6 worm cellular contexts compared by ENCODE assay signal in genomic region chrV:5596391-5597030, ce11.
TF ChIP-seq lines count a peak whose summit lies in the region.

zhit-1 (minus strand) TSS chrV:5596551.

TF ChIP-seq in whole organism, L1 larva, 84 proteins besides CTCF, POLR2A, EP300 and RAD21 (continues in another document):
- no peak for TF ChIP-seq ceh-88 (GFP tag; IDR thresholded peaks at IDR 0.05; lab: Robert Waterston, UW)
- no peak for TF ChIP-seq pag-3 (tag; optimal IDR thresholded peaks at IDR 0.05; lab: Kevin White, UChicago; ENCODE audit: borderline replicate concordance, insufficient read depth)
- peak; percentile 94 to 97 for TF ChIP-seq lin-35 (GFP tag; optimal IDR thresholded peaks at IDR 0.05; lab: Kevin White, UChicago)
- TF ChIP-seq elt-2 (tag; optimal IDR thresholded peaks at IDR 0.05; lab: Kevin White, UChicago): no peak
- TF ChIP-seq pax-3 (tag; optimal IDR thresholded peaks at IDR 0.05; lab: Kevin White, UChicago): no peak
- TF ChIP-seq ces-1 (GFP tag; optimal IDR thresholded peaks at IDR 0.05; lab: Kevin White, UChicago): no peak
- no peak for TF ChIP-seq mdl-1 (tag; optimal IDR thresholded peaks at IDR 0.05; lab: Kevin White, UChicago)
- TF ChIP-seq isw-1 (GFP tag; IDR thresholded peaks at IDR 0.05; lab: Robert Waterston, UW): peak; percentile 29; the same call in 1 of the 2 replicates
- TF ChIP-seq egl-13 (tag; optimal IDR thresholded peaks at IDR 0.05; lab: Kevin White, UChicago): no peak
- TF ChIP-seq rnt-1 (tag; optimal IDR thresholded peaks at IDR 0.05; lab: Kevin White, UChicago): peak; percentile 24
- no peak for TF ChIP-seq elt-3 (tag; optimal IDR thresholded peaks at IDR 0.05; lab: Kevin White, UChicago)
- peak; percentile 37 for TF ChIP-seq nhr-90 (tag; optimal IDR thresholded peaks at IDR 0.05; lab: Kevin White, UChicago; ENCODE audit: poor library complexity)
- TF ChIP-seq ets-5 (GFP tag; IDR thresholded peaks at IDR 0.05; lab: Robert Waterston, UW): no peak
- TF ChIP-seq C04F5.9 (tag; optimal IDR thresholded peaks at IDR 0.05; lab: Kevin White, UChicago): no peak
- no peak for TF ChIP-seq swsn-7 (tag; optimal IDR thresholded peaks at IDR 0.05; lab: Kevin White, UChicago)

TF ChIP-seq in whole organism, L2 larva, 48 proteins besides CTCF, POLR2A, EP300 and RAD21 (continues in another document):
- TF ChIP-seq ZK546.5 (tag; optimal IDR thresholded peaks at IDR 0.05; lab: Kevin White, UChicago) (no peak), sma-3 (GFP tag; optimal IDR thresholded peaks at IDR 0.05; lab: Kevin White, UChicago) (no peak), lin-13 (GFP tag; optimal IDR thresholded peaks at IDR 0.05; lab: Kevin White, UChicago) (peak; percentile 11), nhr-6 (tag; optimal IDR thresholded peaks at IDR 0.05; lab: Kevin White, UChicago) (no peak), egl-27 (tag; optimal IDR thresholded peaks at IDR 0.05; lab: Kevin White, UChicago) (no peak), nhr-12 (tag; optimal IDR thresholded peaks at IDR 0.05; lab: Kevin White, UChicago) (no peak), ztf-4 (tag; optimal IDR thresholded peaks at IDR 0.05; lab: Kevin White, UChicago) (no peak), F13H6.1 (tag; optimal IDR thresholded peaks at IDR 0.05; lab: Kevin White, UChicago) (no peak), ztf-1 (GFP tag; conservative IDR thresholded peaks at IDR 0.05; lab: Robert Waterston, UW) (no peak), R02D3.7 (tag; optimal IDR thresholded peaks at IDR 0.05; lab: Kevin White, UChicago) (no peak), unc-39 (tag; optimal IDR thresholded peaks at IDR 0.05; lab: Kevin White, UChicago) (no peak), lsy-2 (tag; optimal IDR thresholded peaks at IDR 0.05; lab: Kevin White, UChicago) (peak in 1 of 2 experiments; percentile 58), nhr-23 (tag; optimal IDR thresholded peaks at IDR 0.05; lab: Kevin White, UChicago) (no peak), nhr-21 (tag; optimal IDR thresholded peaks at IDR 0.05; lab: Kevin White, UChicago) (no peak), alr-1 (tag; optimal IDR thresholded peaks at IDR 0.05; lab: Kevin White, UChicago) (no peak), elt-3 (tag; optimal IDR thresholded peaks at IDR 0.05; lab: Kevin White, UChicago) (no peak), mab-5 (tag; optimal IDR thresholded peaks at IDR 0.05; lab: Kevin White, UChicago) (no peak)

TF ChIP-seq in whole organism, L3 larva, 47 proteins besides CTCF, POLR2A, EP300 and RAD21:
- TF ChIP-seq eor-1 (tag; optimal IDR thresholded peaks at IDR 0.05; lab: Kevin White, UChicago) (no peak), nfya-1 (tag; optimal IDR thresholded peaks at IDR 0.05; lab: Kevin White, UChicago; ENCODE audit: insufficient read depth) (peak; percentile 42), nhr-23 (tag; optimal IDR thresholded peaks at IDR 0.05; lab: Kevin White, UChicago) (peak; percentile 21), ceh-28 (tag; optimal IDR thresholded peaks at IDR 0.05; lab: Kevin White, UChicago) (no peak), lin-15B (tag; optimal IDR thresholded peaks at IDR 0.05; lab: Kevin White, UChicago) (peak; percentile 58), egl-5 (tag; optimal IDR thresholded peaks at IDR 0.05; lab: Kevin White, UChicago) (peak; percentile 51), pha-4 (tag; optimal IDR thresholded peaks at IDR 0.05; lab: Kevin White, UChicago) (peak; percentile 45), snpc-4 (tag; optimal IDR thresholded peaks at IDR 0.05; lab: Kevin White, UChicago) (peak; percentile 58)

TF ChIP-seq in whole organism, L4 larva, 104 proteins besides CTCF, POLR2A, EP300 and RAD21:
- TF ChIP-seq mes-2 (tag; optimal IDR thresholded peaks at IDR 0.05; lab: Kevin White, UChicago; ENCODE audit: poor library complexity, severe bottlenecking): peak; percentile 67
- peak; percentile 6 for TF ChIP-seq snpc-4 (tag; optimal IDR thresholded peaks at IDR 0.05; lab: Kevin White, UChicago)
- TF ChIP-seq rbr-2 (tag; optimal IDR thresholded peaks at IDR 0.05; lab: Kevin White, UChicago): no peak
- TF ChIP-seq unc-62 (GFP tag; optimal IDR thresholded peaks at IDR 0.05 in 1 of 2; lab: Kevin White, UChicago): no peak
- no peak for TF ChIP-seq unc-62 (tag; optimal IDR thresholded peaks at IDR 0.05; lab: Kevin White, UChicago)
- TF ChIP-seq cey-2 (tag; optimal IDR thresholded peaks at IDR 0.05; lab: Kevin White, UChicago; ENCODE audit: borderline replicate concordance, insufficient read depth): no peak
- TF ChIP-seq pha-4 (GFP tag; IDR thresholded peaks at IDR 0.05; lab: Robert Waterston, UW): no peak
- TF ChIP-seq pha-4 (tag; optimal IDR thresholded peaks at IDR 0.05; lab: Kevin White, UChicago): peak; percentile 15
- peak; percentile 88 for TF ChIP-seq dpl-1 (GFP tag; optimal IDR thresholded peaks at IDR 0.05; lab: Kevin White, UChicago)
- TF ChIP-seq zfp-3 (GFP tag; conservative IDR thresholded peaks at IDR 0.05; lab: Robert Waterston, UW): no peak
- peak; percentile 24 for TF ChIP-seq hlh-30 (tag; optimal IDR thresholded peaks at IDR 0.05; lab: Kevin White, UChicago; ENCODE audit: insufficient read depth)
- peak in 1 of 2 experiments; percentile 54 for TF ChIP-seq lsy-2 (tag; optimal IDR thresholded peaks at IDR 0.05; lab: Kevin White, UChicago)
- peak; percentile 91 for TF ChIP-seq lin-38 (GFP tag; IDR thresholded peaks at IDR 0.05; lab: Robert Waterston, UW)
- TF ChIP-seq nhr-6 (tag; optimal IDR thresholded peaks at IDR 0.05; lab: Kevin White, UChicago): peak; percentile 56
- peak; percentile 91 for TF ChIP-seq aha-1 (tag; lab: Kevin White, UChicago)

TF ChIP-seq in whole organism, mixed stage, embryonic, 35 proteins besides CTCF, POLR2A, EP300 and RAD21:
- peak; percentile 28 for TF ChIP-seq mep-1 (tag; optimal IDR thresholded peaks at IDR 0.05; lab: Kevin White, UChicago)
- TF ChIP-seq blmp-1 (tag; optimal IDR thresholded peaks at IDR 0.05; lab: Kevin White, UChicago): no peak
- TF ChIP-seq M03D4.4 (tag; optimal IDR thresholded peaks at IDR 0.05; lab: Kevin White, UChicago): no peak
- no peak for TF ChIP-seq lsy-2 (tag; optimal IDR thresholded peaks at IDR 0.05; lab: Kevin White, UChicago)

TF ChIP-seq in whole organism, young adult, 124 proteins besides CTCF, POLR2A, EP300 and RAD21:
- peak; percentile 87 for TF ChIP-seq mcd-1 (GFP tag; IDR thresholded peaks at IDR 0.05; lab: Robert Waterston, UW)
- TF ChIP-seq lin-35 (GFP tag; optimal IDR thresholded peaks at IDR 0.05; lab: Kevin White, UChicago): peak in 2 of 3 experiments; percentile 60 to 73
- peak; percentile 25 for TF ChIP-seq him-1 (tag; optimal IDR thresholded peaks at IDR 0.05; lab: Kevin White, UChicago)
- peak; percentile 65 for TF ChIP-seq dpl-1 (GFP tag; optimal IDR thresholded peaks at IDR 0.05; lab: Kevin White, UChicago)
- no peak for TF ChIP-seq fkh-3 (tag; optimal IDR thresholded peaks at IDR 0.05; lab: Kevin White, UChicago)
- no peak for TF ChIP-seq nhr-179 (tag; optimal IDR thresholded peaks at IDR 0.05; lab: Kevin White, UChicago)
- peak; percentile 37 for TF ChIP-seq madf-6 (GFP tag; IDR thresholded peaks at IDR 0.05; lab: Robert Waterston, UW)
- peak; percentile 8 for TF ChIP-seq snpc-4 (GFP tag; optimal IDR thresholded peaks at IDR 0.05; lab: Kevin White, UChicago)
- TF ChIP-seq snpc-4 (tag; optimal IDR thresholded peaks at IDR 0.05; lab: Kevin White, UChicago): peak; percentile 61 to 73 (median 66)
- TF ChIP-seq lin-54 (GFP tag; optimal IDR thresholded peaks at IDR 0.05; lab: Kevin White, UChicago): peak; percentile 90
- peak; percentile 24 for TF ChIP-seq snpc-1.1 (tag; optimal IDR thresholded peaks at IDR 0.05; lab: Kevin White, UChicago; ENCODE audit: insufficient read depth)
- 0 out of 2 replicates have a peak, but pooled peaks have one; percentile 20 for TF ChIP-seq hmg-1.2 (GFP tag; IDR thresholded peaks at IDR 0.05; lab: Robert Waterston, UW)
- peak; percentile 79 for TF ChIP-seq efl-1 (GFP tag; optimal IDR thresholded peaks at IDR 0.05; lab: Kevin White, UChicago)
- no peak for TF ChIP-seq aptf-3 (GFP tag; IDR thresholded peaks at IDR 0.05; lab: Robert Waterston, UW)
